Fruit fly (Drosophila melanogaster) whole organism, embryonic: Measurements from ENCODE around the gene CG43136.

Experiments used
- Aef1 ChIP-seq: fragments of 200-800 bp; sonication (Bioruptor generic); IDR thresholded peaks from 3 replicates; pipeline ENCODE4 v1.3.6; 2022; ENCODE audit warnings: missing biosample characterization, missing genetic modification characterization
- Antp ChIP-seq: fragments of 200-800 bp; sonication (Bioruptor generic); optimal IDR thresholded peaks from 3 replicates; lab custom pipeline; 2016; ENCODE audit warnings: missing biosample characterization, missing genetic modification characterization
- BtbVII ChIP-seq: fragments of 200-800 bp; sonication (Bioruptor generic); optimal IDR thresholded peaks from 3 replicates; lab custom pipeline; 2017; ENCODE audit warnings: missing biosample characterization, mild to moderate bottlenecking, missing genetic modification characterization
- C15 ChIP-seq: fragments of 200-800 bp; sonication (Bioruptor generic); IDR thresholded peaks from 3 replicates; pipeline ENCODE4 v1.3.6; 2022; ENCODE audit warnings: missing biosample characterization, missing genetic modification characterization
- CG10321 ChIP-seq: fragments of 200-800 bp; sonication (Bioruptor generic); IDR thresholded peaks from 2 replicates; pipeline ENCODE4 v1.3.6; 2022; ENCODE audit warnings: missing biosample characterization, missing genetic modification characterization
- CG10959 ChIP-seq: fragments of 200-800 bp; sonication (Bioruptor generic); IDR thresholded peaks from 2 replicates; pipeline ENCODE4 v1.3.6; 2022; ENCODE audit warnings: missing biosample characterization, missing genetic modification characterization
- CG11695 ChIP-seq: fragments of 200-800 bp; sonication (Bioruptor generic); IDR thresholded peaks from 3 replicates; pipeline ENCODE4 v1.3.6; 2022; ENCODE audit warnings: missing biosample characterization, missing genetic modification characterization
- CG11696 ChIP-seq: fragments of 200-800 bp; sonication (Bioruptor generic); IDR thresholded peaks from 2 replicates; pipeline ENCODE4 v1.3.6; 2022; ENCODE audit warnings: missing biosample characterization, missing genetic modification characterization
- CG13775 ChIP-seq: fragments of 200-800 bp; sonication (Bioruptor generic); optimal IDR thresholded peaks from 3 replicates; lab custom pipeline; 2017; ENCODE audit warnings: missing biosample characterization, mild to moderate bottlenecking, missing genetic modification characterization
- CG15073 ChIP-seq: fragments of 200-800 bp; sonication (Bioruptor generic); optimal IDR thresholded peaks from 2 replicates; lab custom pipeline; 2016; ENCODE audit warnings: missing biosample characterization, missing genetic modification characterization
- CG15514 ChIP-seq: fragments of 200-800 bp; sonication (Bioruptor generic); optimal IDR thresholded peaks from 3 replicates; lab custom pipeline; 2017; ENCODE audit warnings: missing biosample characterization, missing genetic modification characterization, mild to moderate bottlenecking, moderate library complexity, missing genetic modification reagents
- CG17829 ChIP-seq: fragments of 200-800 bp; optimal IDR thresholded peaks from 2 replicates; lab custom pipeline; 2019; ENCODE audit warnings: missing biosample characterization, mild to moderate bottlenecking, missing genetic modification characterization, moderate library complexity
- CG2712 ChIP-seq: fragments of 200-800 bp; optimal IDR thresholded peaks from 3 replicates; lab custom pipeline; 2019; ENCODE audit warnings: missing biosample characterization, mild to moderate bottlenecking, missing genetic modification characterization, moderate library complexity
- CG30020 ChIP-seq: fragments of 200-800 bp; optimal IDR thresholded peaks from 2 replicates; lab custom pipeline; 2019; ENCODE audit warnings: missing biosample characterization, mild to moderate bottlenecking, missing genetic modification characterization, moderate library complexity
- CG3281 ChIP-seq: fragments of 200-800 bp; sonication (Bioruptor generic); optimal IDR thresholded peaks from 3 replicates; lab custom pipeline; 2017; ENCODE audit warnings: missing biosample characterization, mild to moderate bottlenecking, missing genetic modification characterization
- CG4854 ChIP-seq: fragments of 200-800 bp; sonication (Bioruptor generic); optimal IDR thresholded peaks from 2 replicates; lab custom pipeline; 2016; ENCODE audit warnings: missing biosample characterization, missing genetic modification characterization, inconsistent platforms
- CG6689 ChIP-seq: fragments of 200-800 bp; sonication (Bioruptor generic); IDR thresholded peaks from 2 replicates; pipeline ENCODE4 v1.3.6; 2022; ENCODE audit warnings: missing biosample characterization, missing genetic modification characterization
- CG9609 ChIP-seq: fragments of 200-800 bp; sonication (Bioruptor generic); optimal IDR thresholded peaks from 3 replicates; lab custom pipeline; 2016; ENCODE audit warnings: missing biosample characterization, missing genetic modification characterization
- CG9876 ChIP-seq: fragments of 200-800 bp; sonication (Bioruptor generic); optimal IDR thresholded peaks from 2 replicates; lab custom pipeline; 2016; ENCODE audit warnings: missing biosample characterization, missing genetic modification characterization
- CG9932 ChIP-seq: fragments of 200-800 bp; sonication (Bioruptor generic); IDR thresholded peaks from 2 replicates; pipeline ENCODE4 v1.3.6; 2022; ENCODE audit warnings: missing biosample characterization, missing genetic modification characterization
- Dek ChIP-seq: fragments of 200-800 bp; sonication (Bioruptor generic); optimal IDR thresholded peaks from 3 replicates; lab custom pipeline; 2019; ENCODE audit warnings: missing biosample characterization, mild to moderate bottlenecking, missing genetic modification characterization, moderate library complexity
- Dref ChIP-seq: fragments of 200-800 bp; sonication (Bioruptor generic); IDR thresholded peaks from 2 replicates; pipeline ENCODE4 v1.3.6; 2022; ENCODE audit warnings: missing biosample characterization, missing genetic modification characterization
- Ets97D ChIP-seq: fragments of 200-800 bp; sonication (Bioruptor generic); optimal IDR thresholded peaks from 3 replicates; lab custom pipeline; 2016; ENCODE audit warnings: missing biosample characterization, missing genetic modification characterization
- Fer1 ChIP-seq: fragments of 200-800 bp; sonication (Bioruptor generic); optimal IDR thresholded peaks from 2 replicates; lab custom pipeline; 2017; ENCODE audit warnings: missing biosample characterization, mild to moderate bottlenecking, missing genetic modification characterization
- Hmr ChIP-seq: fragments of 200-800 bp; sonication (Bioruptor generic); optimal IDR thresholded peaks from 3 replicates; lab custom pipeline; 2017; ENCODE audit warnings: mild to moderate bottlenecking, missing biosample characterization, missing genetic modification reagents, missing genetic modification characterization
- Jarid2 ChIP-seq: fragments of 200-800 bp; sonication (Bioruptor generic); optimal IDR thresholded peaks from 3 replicates; lab custom pipeline; 2017; ENCODE audit warnings: mild to moderate bottlenecking, missing biosample characterization, missing genetic modification reagents, missing genetic modification characterization
- Lim3 ChIP-seq: fragments of 200-800 bp; sonication (Bioruptor generic); IDR thresholded peaks from 2 replicates; pipeline ENCODE4 v1.3.6; 2022; ENCODE audit warnings: missing biosample characterization, missing genetic modification characterization
- MBD-R2 ChIP-seq: fragments of 200-800 bp; sonication (Bioruptor generic); IDR thresholded peaks from 2 replicates; pipeline ENCODE4 v1.3.6; 2022; ENCODE audit warnings: missing biosample characterization, missing genetic modification characterization
- Myb ChIP-seq: fragments of 200-800 bp; sonication (Bioruptor generic); optimal IDR thresholded peaks from 2 replicates; lab custom pipeline; 2016; ENCODE audit warnings: missing biosample characterization, missing genetic modification characterization
- Nf-YC ChIP-seq: fragments of 200-800 bp; optimal IDR thresholded peaks from 3 replicates; lab custom pipeline; 2019; ENCODE audit warnings: missing biosample characterization, mild to moderate bottlenecking, missing genetic modification characterization, moderate library complexity
- Pdp1 ChIP-seq, 2 experiments: fragments of 200-800 bp; sonication (Bioruptor generic); optimal IDR thresholded peaks; 3 replicates each; lab custom pipeline; 2016; ENCODE audit warnings: missing biosample characterization in 2 of 2, missing genetic modification characterization in 2 of 2, mild to moderate bottlenecking in 1 of 2, moderate library complexity in 1 of 2
- Poxn ChIP-seq: fragments of 200-800 bp; sonication (Bioruptor generic); IDR thresholded peaks from 2 replicates; pipeline ENCODE4 v1.3.6; 2022; ENCODE audit warnings: missing biosample characterization, missing genetic modification characterization
- Sry-δ ChIP-seq: fragments of 200-800 bp; sonication (Bioruptor generic); optimal IDR thresholded peaks from 2 replicates; lab custom pipeline; 2016; ENCODE audit warnings: missing biosample characterization, missing genetic modification characterization
- Tbp ChIP-seq: fragments of >200 bp; optimal IDR thresholded peaks from 2 replicates; lab custom pipeline; 2018; ENCODE audit warnings: missing biosample characterization, missing genetic modification characterization
- Xbp1 ChIP-seq: fragments of 200-800 bp; sonication (Bioruptor generic); optimal IDR thresholded peaks from 3 replicates; lab custom pipeline; 2016; ENCODE audit warnings: missing biosample characterization, mild to moderate bottlenecking, missing genetic modification characterization
- cato ChIP-seq: fragments of 200-800 bp; sonication (Bioruptor generic); optimal IDR thresholded peaks from 2 replicates; lab custom pipeline; 2016; ENCODE audit warnings: missing biosample characterization, missing genetic modification characterization, borderline replicate concordance
- chn ChIP-seq: fragments of 200-800 bp; sonication (Bioruptor generic); optimal IDR thresholded peaks from 2 replicates; lab custom pipeline; 2016; ENCODE audit warnings: missing biosample characterization, missing genetic modification characterization
- lola ChIP-seq, 3 experiments: fragments of >200 bp in 2 of 3; fragments of 200-800 bp in 1 of 3; sonication (Bioruptor generic) in 1 of 3; optimal IDR thresholded peaks; 2 replicates each; lab custom pipeline; 2017 to 2019; ENCODE audit warnings: missing biosample characterization in 3 of 3, missing genetic modification characterization in 3 of 3, mild to moderate bottlenecking in 1 of 3, moderate library complexity in 1 of 3
- maf-S ChIP-seq: fragments of 200-800 bp; sonication (Bioruptor generic); optimal IDR thresholded peaks from 2 replicates; lab custom pipeline; 2016; ENCODE audit warnings: missing biosample characterization, missing genetic modification characterization
- mam ChIP-seq: fragments of 200-800 bp; sonication (Bioruptor generic); optimal IDR thresholded peaks from 3 replicates; lab custom pipeline; 2016; ENCODE audit warnings: missing biosample characterization, missing genetic modification characterization
- pnt ChIP-seq: fragments of 200-800 bp; sonication (Bioruptor generic); optimal IDR thresholded peaks from 3 replicates; lab custom pipeline; 2016; ENCODE audit warnings: missing biosample characterization, missing genetic modification characterization
- ranshi ChIP-seq: fragments of 200-800 bp; sonication (Bioruptor generic); IDR thresholded peaks from 2 replicates; pipeline ENCODE4 v1.3.6; 2022; ENCODE audit warnings: missing biosample characterization, missing genetic modification characterization
- repo ChIP-seq: fragments of 200-800 bp; sonication (Bioruptor generic); optimal IDR thresholded peaks from 2 replicates; lab custom pipeline; 2016; ENCODE audit warnings: missing biosample characterization, missing genetic modification characterization
- sc ChIP-seq, 3 experiments: fragments of >200 bp in 2 of 3; fragments of 200-800 bp in 1 of 3; sonication (Bioruptor generic) in 1 of 3; optimal IDR thresholded peaks; 2 replicates in 2 of 3; 3 replicates in 1 of 3; lab custom pipeline; 2017; ENCODE audit warnings: mild to moderate bottlenecking in 1 of 3, missing biosample characterization in 1 of 3, missing genetic modification characterization in 1 of 3, missing genetic modification reagents in 1 of 3
- sens-2 ChIP-seq: fragments of 200-800 bp; sonication (Bioruptor generic); IDR thresholded peaks from 2 replicates; pipeline ENCODE4 v1.3.6; 2022; ENCODE audit warnings: missing biosample characterization, missing genetic modification characterization
- shn ChIP-seq: fragments of 200-800 bp; sonication (Bioruptor generic); optimal IDR thresholded peaks from 3 replicates; lab custom pipeline; 2016; ENCODE audit warnings: missing biosample characterization, missing genetic modification characterization
- sima ChIP-seq: fragments of 200-800 bp; sonication (Bioruptor generic); optimal IDR thresholded peaks from 2 replicates; lab custom pipeline; 2016; ENCODE audit warnings: missing biosample characterization, missing genetic modification characterization
- slou ChIP-seq: fragments of 200-800 bp; sonication (Bioruptor generic); optimal IDR thresholded peaks from 3 replicates; lab custom pipeline; 2016; ENCODE audit warnings: missing biosample characterization, missing genetic modification characterization
- sob ChIP-seq: fragments of 200-800 bp; sonication (Bioruptor generic); IDR thresholded peaks from 2 replicates; pipeline ENCODE4 v1.3.6; 2022; ENCODE audit warnings: missing biosample characterization, missing genetic modification characterization
- tin ChIP-seq: fragments of 200-800 bp; sonication (Bioruptor generic); optimal IDR thresholded peaks from 3 replicates; lab custom pipeline; 2016; ENCODE audit warnings: missing biosample characterization, missing genetic modification characterization
- vvl ChIP-seq: fragments of 200-800 bp; sonication (Bioruptor generic); IDR thresholded peaks from 2 replicates; pipeline ENCODE4 v1.3.6; 2022; ENCODE audit warnings: missing biosample characterization, missing genetic modification characterization
- zfh1 ChIP-seq: fragments of 200-800 bp; sonication (Bioruptor generic); IDR thresholded peaks from 3 replicates; pipeline ENCODE4 v1.3.6; 2022; ENCODE audit warnings: missing biosample characterization, missing genetic modification characterization

CG43136 gene

DNA sequence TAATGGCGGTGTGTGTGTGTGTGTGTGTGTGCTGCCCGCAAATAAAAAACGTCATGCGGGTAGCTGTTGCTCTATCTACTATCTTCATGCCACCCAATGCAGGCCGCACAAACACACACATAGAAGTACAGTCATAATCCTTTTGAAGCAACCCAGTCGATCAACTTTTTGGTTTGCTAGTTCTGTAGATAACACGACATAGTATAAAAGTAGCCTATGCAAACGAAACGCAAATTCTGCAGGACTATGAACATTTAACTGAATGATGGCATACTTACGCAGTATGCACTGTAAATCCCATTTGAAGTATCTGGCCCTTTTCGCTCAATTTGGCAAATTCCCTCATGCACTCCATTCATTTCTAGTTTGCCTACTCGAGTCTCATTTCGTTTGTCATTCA, 12.5 kb downstream of the CG43136 start (continued):
- TF ChIP-seq Antp (GFP tag; lab: Kevin White, UChicago) (peak; percentile 46), CG13775 (GFP tag; lab: Kevin White, UChicago) (no peak), Fer1 (GFP tag; lab: Kevin White, UChicago) (peak; percentile 35), Dek (tag; lab: Kevin White, UChicago) (no peak), ranshi (GFP tag; lab: Robert Waterston, UW) (no peak), Ets97D (GFP tag; lab: Kevin White, UChicago) (no peak), Lim3 (GFP tag; lab: Robert Waterston, UW) (no peak), sima (GFP tag; lab: Kevin White, UChicago) (no peak), Dref (GFP tag; lab: Robert Waterston, UW) (no peak), sc (optimal IDR thresholded peaks at IDR 0.05; lab: Kevin White, UChicago) (no peak), sc (GFP tag; optimal IDR thresholded peaks at IDR 0.05; lab: Kevin White, UChicago) (no peak), CG15073 (GFP tag; lab: Kevin White, UChicago) (no peak), Aef1 (GFP tag; lab: Robert Waterston, UW) (no peak), Hmr (GFP tag; lab: Kevin White, UChicago) (peak; percentile 23), chn (GFP tag; lab: Kevin White, UChicago) (no peak), MBD-R2 (no peak), CG4854 (GFP tag; lab: Kevin White, UChicago) (no peak), Nf-YC (tag; lab: Kevin White, UChicago) (no peak), vvl (GFP tag; lab: Robert Waterston, UW) (no peak), tin (GFP tag; lab: Kevin White, UChicago) (no peak), shn (no peak), CG15514 (GFP tag; lab: Kevin White, UChicago) (no peak), cato (no peak), mam (GFP tag; lab: Kevin White, UChicago) (peak; percentile 2), Poxn (GFP tag; lab: Robert Waterston, UW) (no peak), zfh1 (peak; percentile 23; the same call in 1 of the 3 replicates), CG10321 (GFP tag; lab: Robert Waterston, UW) (no peak), Tbp (no peak), Jarid2 (GFP tag; lab: Kevin White, UChicago) (no peak), CG9932 (GFP tag; lab: Robert Waterston, UW) (peak; percentile 27; the same call in 1 of the 2 replicates), BtbVII (GFP tag; lab: Kevin White, UChicago) (no peak), CG30020 (tag; lab: Kevin White, UChicago) (no peak), slou (GFP tag; lab: Kevin White, UChicago) (peak; percentile 14), sens-2 (GFP tag; lab: Robert Waterston, UW) (no peak), CG3281 (GFP tag; lab: Kevin White, UChicago) (no peak), Pdp1 (GFP tag; optimal IDR thresholded peaks at IDR 0.05; lab: Kevin White, UChicago) (no peak), CG6689 (GFP tag; lab: Robert Waterston, UW) (no peak), maf-S (GFP tag; lab: Kevin White, UChicago) (no peak), CG10959 (GFP tag; lab: Robert Waterston, UW) (no peak), repo (GFP tag; lab: Kevin White, UChicago) (no peak), CG17829 (no peak), CG9876 (GFP tag; lab: Kevin White, UChicago) (no peak), lola (GFP tag; optimal IDR thresholded peaks at IDR 0.05; lab: Kevin White, UChicago) (no peak), CG9609 (GFP tag; lab: Kevin White, UChicago) (no peak), pnt (GFP tag; lab: Kevin White, UChicago) (peak; percentile 23), sob (GFP tag; lab: Robert Waterston, UW) (no peak), CG11696 (GFP tag; lab: Robert Waterston, UW) (no peak), CG2712 (tag; lab: Kevin White, UChicago) (peak; percentile 1), Myb (GFP tag; lab: Kevin White, UChicago) (peak; percentile 16), CG11695 (GFP tag; lab: Robert Waterston, UW) (no peak), Xbp1 (GFP tag; lab: Kevin White, UChicago) (peak; percentile 12), Sry-δ (GFP tag; lab: Kevin White, UChicago) (no peak), C15 (no peak)
